Fruit fly (Drosophila melanogaster) whole organism, embryonic: ENCODE data around the gene slmb.

Experiments used
- Blimp-1 ChIP-seq: fragments of 200-800 bp; sonication (Bioruptor generic); optimal IDR thresholded peaks from 3 replicates; lab custom pipeline; 2018; ENCODE audit warnings: missing biosample characterization, missing genetic modification characterization, mild to moderate bottlenecking, moderate library complexity, missing genetic modification reagents
- CG11504 ChIP-seq: fragments of 200-800 bp; sonication (Bioruptor generic); optimal IDR thresholded peaks from 3 replicates; lab custom pipeline; 2019; ENCODE audit warnings: missing biosample characterization, mild to moderate bottlenecking, missing genetic modification characterization, moderate library complexity
- CG13287 ChIP-seq: fragments of 200-800 bp; sonication (Bioruptor generic); IDR thresholded peaks from 2 replicates; pipeline ENCODE4 v1.3.6; 2022; ENCODE audit warnings: missing biosample characterization, missing genetic modification characterization; ENCODE audit not compliant: partially characterized antibody
- CG3838 ChIP-seq: fragments of 200-800 bp; sonication (Bioruptor generic); optimal IDR thresholded peaks from 3 replicates; lab custom pipeline; 2016; ENCODE audit warnings: missing biosample characterization, missing genetic modification characterization
- en ChIP-seq: fragments of 200-800 bp; sonication (Bioruptor generic); optimal IDR thresholded peaks from 2 replicates; lab custom pipeline; 2016; ENCODE audit warnings: missing biosample characterization, missing genetic modification characterization
- sima ChIP-seq: fragments of 200-800 bp; sonication (Bioruptor generic); optimal IDR thresholded peaks from 2 replicates; lab custom pipeline; 2016; ENCODE audit warnings: missing biosample characterization, missing genetic modification characterization

- TF ChIP-seq CG13287 = no peak
- TF ChIP-seq en (GFP tag; lab: Kevin White, UChicago) = no peak
- TF ChIP-seq CG3838 = no peak
- TF ChIP-seq CG11504 (tag; lab: Kevin White, UChicago) = no peak
- TF ChIP-seq sima (GFP tag; lab: Kevin White, UChicago) = no peak
- TF ChIP-seq Blimp-1 (GFP tag; lab: Kevin White, UChicago) = no peak
These were observed 29.5 kb upstream of the slmb start for dm6 chr3R:21156572-21157480.
